Worm (Caenorhabditis elegans) whole organism, L4 larva: ENCODE results near the gene C10A4.2.

Source experiments
- F49E8.2 ChIP-seq: sonication (generic microtip); optimal IDR thresholded peaks from 2 replicates; lab custom pipeline; 2016; ENCODE audit warnings: missing compliant biosample characterization, mild to moderate bottlenecking, missing genetic modification characterization, borderline replicate concordance
- ama-1 ChIP-seq: fragments of 150-350 bp; optimal IDR thresholded peaks from 2 replicates; lab custom pipeline; 2014; ENCODE audit warnings: inconsistent platforms, mixed read lengths
- ces-1 ChIP-seq: fragments of 150-350 bp; sonication (generic microtip); optimal IDR thresholded peaks from 4 replicates; lab custom pipeline; 2014; ENCODE audit warnings: missing biosample characterization, missing genetic modification reagents, missing genetic modification characterization
- daf-12 ChIP-seq: fragments of 150-350 bp; optimal IDR thresholded peaks from 2 replicates; lab custom pipeline; 2014; ENCODE audit warnings: missing biosample characterization, missing genetic modification reagents, missing genetic modification characterization
- nhr-237 ChIP-seq: sonication (generic microtip); optimal IDR thresholded peaks from 2 replicates; lab custom pipeline; 2017; ENCODE audit warnings: missing biosample characterization, missing genetic modification characterization
- nhr-28 ChIP-seq: fragments of 150-350 bp; optimal IDR thresholded peaks from 2 replicates; lab custom pipeline; 2014; ENCODE audit warnings: missing biosample characterization, missing genetic modification characterization
- nhr-77 ChIP-seq: fragments of 150-350 bp; optimal IDR thresholded peaks from 2 replicates; lab custom pipeline; 2014; ENCODE audit warnings: missing biosample characterization, missing genetic modification characterization
- ztf-11 ChIP-seq: fragments of 150-350 bp; optimal IDR thresholded peaks from 2 replicates; lab custom pipeline; 2014; ENCODE audit warnings: missing biosample characterization, missing genetic modification characterization

- no peak for TF ChIP-seq daf-12 (tag; lab: Kevin White, UChicago)
- no peak for TF ChIP-seq ces-1 (GFP tag; lab: Kevin White, UChicago)
- TF ChIP-seq ama-1 (lab: Kevin White, UChicago) = no peak
- no peak for TF ChIP-seq nhr-28
- TF ChIP-seq nhr-77 (tag; lab: Kevin White, UChicago) = no peak
- no peak for TF ChIP-seq F49E8.2 (tag; lab: Kevin White, UChicago)
- TF ChIP-seq ztf-11 (tag; lab: Kevin White, UChicago) = no peak
- TF ChIP-seq nhr-237 (tag; lab: Kevin White, UChicago) = no peak
Observed at ce11 chrX:7398584-7398983, 11.5 kb upstream of the C10A4.2 start, which contains the start of gene C10A4.10.
